Worm (Caenorhabditis elegans): ENCODE data around the gene ceh-38.
A peak's percentile ranks its signal among the peaks of the same experiment; 100 is the strongest.

The ceh-38 gene

ce11 chrII:6919363-6919851, 31.9 kb upstream of the ceh-38 start, which contains the start of gene B0252.1 (continued):
- TF ChIP-seq daf-16 (GFP tag; optimal IDR thresholded peaks at IDR 0.05) (no peak), daf-16 (tag; optimal IDR thresholded peaks at IDR 0.05) (peak; percentile 25), tag-97 (GFP tag; IDR thresholded peaks at IDR 0.05) (no peak), unc-39 (tag; optimal IDR thresholded peaks at IDR 0.05) (no peak), nhr-76 (tag; optimal IDR thresholded peaks at IDR 0.05) (no peak), pqm-1 (tag; optimal IDR thresholded peaks at IDR 0.05) (peak; percentile 56), ctbp-1 (GFP tag; IDR thresholded peaks at IDR 0.05) (no peak), lsy-2 (tag; optimal IDR thresholded peaks at IDR 0.05) (no peak), zfp-2 (tag; optimal IDR thresholded peaks at IDR 0.05) (no peak), hmg-1.1 (GFP tag; IDR thresholded peaks at IDR 0.05) (no peak), daf-8 (GFP tag; IDR thresholded peaks at IDR 0.05) (no peak), ztf-7 (tag; optimal IDR thresholded peaks at IDR 0.05) (no peak), aly-2 (tag; optimal IDR thresholded peaks at IDR 0.05) (no peak), ztf-11 (tag; optimal IDR thresholded peaks at IDR 0.05) (no peak), dpl-1 (GFP tag; optimal IDR thresholded peaks at IDR 0.05) (no peak), nhr-11 (tag; optimal IDR thresholded peaks at IDR 0.05) (no peak), egl-43 (GFP tag; IDR thresholded peaks at IDR 0.05) (no peak), lin-39 (tag; optimal IDR thresholded peaks at IDR 0.05) (no peak), ces-1 (GFP tag; optimal IDR thresholded peaks at IDR 0.05) (no peak), dmd-6 (GFP tag; IDR thresholded peaks at IDR 0.05) (peak; percentile 30; the same call in 1 of the 2 replicates), sdz-12 (GFP tag; optimal IDR thresholded peaks at IDR 0.05) (no peak), php-3 (GFP tag; IDR thresholded peaks at IDR 0.05) (peak; percentile 95), T26A8.4 (GFP tag; IDR thresholded peaks at IDR 0.05) (no peak)

DNA sequence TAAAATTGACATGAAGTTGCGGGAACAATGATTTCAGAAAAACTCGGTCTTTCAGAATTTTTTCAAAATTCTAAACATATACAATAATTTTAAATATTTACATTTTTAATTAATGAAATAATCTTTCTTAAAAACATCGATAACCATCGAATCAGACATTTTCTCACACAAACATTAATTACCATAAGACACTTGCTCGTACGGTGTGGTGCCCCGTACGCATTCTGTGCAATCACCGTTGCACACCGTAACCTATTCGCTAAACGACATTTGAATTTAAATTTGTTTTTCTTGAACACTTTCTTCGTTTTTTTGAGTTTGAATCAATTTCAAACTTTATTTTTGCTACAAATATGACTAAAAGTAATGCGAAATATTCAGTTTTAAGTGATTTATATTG, 27.5 kb upstream of the ceh-38 start:
- no peak for TF ChIP-seq unc-62 (GFP tag; optimal IDR thresholded peaks at IDR 0.05 in 1 of 2)
- no peak for TF ChIP-seq unc-62 (tag; optimal IDR thresholded peaks at IDR 0.05)

DNA sequence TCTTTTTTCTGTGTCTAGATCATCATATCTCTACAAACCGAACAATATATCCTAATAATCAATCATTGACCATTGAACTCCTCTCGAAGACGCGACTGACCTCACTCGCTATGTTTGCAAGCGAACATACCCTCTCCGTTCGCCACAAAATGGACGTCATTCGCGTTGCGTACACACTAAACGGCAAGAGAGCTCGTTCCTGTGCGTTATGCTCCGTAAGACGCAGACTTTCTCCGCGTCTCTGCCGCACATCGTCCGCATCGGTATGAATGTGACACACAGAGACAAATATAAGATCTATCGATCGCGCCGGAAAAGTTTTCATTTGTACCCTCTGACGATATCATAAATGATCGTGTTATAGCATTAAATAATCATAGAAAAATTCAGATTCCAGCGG, 25.3 kb upstream of the ceh-38 start:
- TF ChIP-seq madf-9 (GFP tag; conservative IDR thresholded peaks at IDR 0.05) (peak; percentile 81), egl-43 (GFP tag; IDR thresholded peaks at IDR 0.05) (no peak)

DNA sequence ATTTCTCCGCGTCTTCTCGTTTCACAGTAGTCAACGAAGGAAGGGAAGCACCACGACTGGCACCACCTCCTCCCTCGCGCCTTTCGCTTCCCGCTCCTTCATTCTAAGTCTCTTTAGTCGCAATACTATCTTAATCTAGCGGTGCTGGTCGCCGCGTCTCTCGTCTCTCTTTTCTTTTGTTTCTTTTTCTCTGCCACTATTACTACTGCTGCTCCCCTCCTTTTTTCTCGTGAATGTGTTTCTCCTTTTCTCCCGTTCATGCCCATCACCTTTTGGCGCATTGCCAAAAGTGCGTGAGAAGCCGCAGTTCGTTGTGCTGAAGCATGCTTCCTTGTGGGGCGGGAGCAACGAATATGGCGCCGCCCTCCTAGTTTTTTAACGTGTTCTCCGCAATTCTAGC, 24.8 kb upstream of the ceh-38 start:
- no peak for TF ChIP-seq unc-130 (GFP tag; optimal IDR thresholded peaks at IDR 0.05)
- TF ChIP-seq zag-1 (tag; optimal IDR thresholded peaks at IDR 0.05) = no peak
- peak; percentile 91 for TF ChIP-seq mep-1 (tag; optimal IDR thresholded peaks at IDR 0.05)
- peak; percentile 46 for TF ChIP-seq dpl-1 (GFP tag; optimal IDR thresholded peaks at IDR 0.05)
- TF ChIP-seq lin-29 (GFP tag; IDR thresholded peaks at IDR 0.05) = no peak
- TF ChIP-seq madf-9 (GFP tag; conservative IDR thresholded peaks at IDR 0.05) = peak; percentile 31; the same call in 1 of the 2 replicates
- TF ChIP-seq ces-1 (GFP tag; optimal IDR thresholded peaks at IDR 0.05) = no peak
- peak; percentile 56 for TF ChIP-seq lin-13 (GFP tag; optimal IDR thresholded peaks at IDR 0.05)
- TF ChIP-seq vab-7 (GFP tag; IDR thresholded peaks at IDR 0.05) = no peak
- TF ChIP-seq tag-97 (GFP tag; IDR thresholded peaks at IDR 0.05) = no peak
- TF ChIP-seq ztf-7 (tag; optimal IDR thresholded peaks at IDR 0.05) = no peak
- peak; percentile 75 for TF ChIP-seq nhr-48 (tag; optimal IDR thresholded peaks at IDR 0.05)
- no peak for TF ChIP-seq attf-4 (tag; optimal IDR thresholded peaks at IDR 0.05)
- peak; percentile 44 for TF ChIP-seq jun-1 (tag; optimal IDR thresholded peaks at IDR 0.05)
- TF ChIP-seq mxl-3 (GFP tag; optimal IDR thresholded peaks at IDR 0.05) = peak; percentile 78
- TF ChIP-seq nhr-76 (tag; optimal IDR thresholded peaks at IDR 0.05) = no peak
- TF ChIP-seq dmd-6 (GFP tag; IDR thresholded peaks at IDR 0.05) = peak; percentile 83
- no peak for TF ChIP-seq duxl-1 (tag; optimal IDR thresholded peaks at IDR 0.05; ENCODE audit: poor library complexity)
- TF ChIP-seq php-3 (GFP tag; IDR thresholded peaks at IDR 0.05) = peak; percentile 63; the same call in 1 of the 2 replicates
- TF ChIP-seq F49E8.2 (tag; optimal IDR thresholded peaks at IDR 0.05; ENCODE audit: borderline replicate concordance) = no peak
- no peak for TF ChIP-seq F44E2.7 (GFP tag; IDR thresholded peaks at IDR 0.05)
- peak; percentile 64 for TF ChIP-seq T20F7.1 (GFP tag; optimal IDR thresholded peaks at IDR 0.05)
- TF ChIP-seq zip-2 (tag; optimal IDR thresholded peaks at IDR 0.05) = no peak
- TF ChIP-seq mes-2 (tag; optimal IDR thresholded peaks at IDR 0.05; ENCODE audit: poor library complexity, severe bottlenecking) = peak; percentile 83
- peak; percentile 73; the same call in 1 of the 2 replicates for TF ChIP-seq lin-1 (GFP tag; IDR thresholded peaks at IDR 0.05)
- peak; percentile 18 to 40 for TF ChIP-seq daf-16 (GFP tag; optimal IDR thresholded peaks at IDR 0.05)
- TF ChIP-seq daf-16 (tag; optimal IDR thresholded peaks at IDR 0.05) = peak; percentile 69
- no peak for TF ChIP-seq Y105C5A.15 (GFP tag; IDR thresholded peaks at IDR 0.05)
- TF ChIP-seq unc-39 (tag; optimal IDR thresholded peaks at IDR 0.05) = no peak
- TF ChIP-seq lim-7 (GFP tag; IDR thresholded peaks at IDR 0.05) = no peak
- no peak for TF ChIP-seq gei-8 (GFP tag; optimal IDR thresholded peaks at IDR 0.05)

All from whole organism, L4 larva.